Worm (Caenorhabditis elegans) whole organism, late embryonic: ENCODE measurements around the gene unc-103.
A peak's percentile ranks its signal among the peaks of the same experiment; 100 is the strongest.

Experiments
- C38D4.7 ChIP-seq: fragments of 200-800 bp; sonication (Bioruptor generic); optimal IDR thresholded peaks from 2 replicates; lab custom pipeline; 2018; ENCODE audit warnings: mild to moderate bottlenecking, missing genetic modification characterization, moderate library complexity, missing compliant biosample characterization
- K09A11.1 ChIP-seq: sonication (generic microtip); optimal IDR thresholded peaks from 2 replicates; lab custom pipeline; 2017; ENCODE audit warnings: antibody characterized with exemption, mild to moderate bottlenecking, missing genetic modification characterization, missing compliant biosample characterization; ENCODE audit not compliant: insufficient read depth
- T23F11.4 ChIP-seq: fragments of 200-800 bp; sonication (Bioruptor generic); optimal IDR thresholded peaks from 2 replicates; lab custom pipeline; 2018; ENCODE audit warnings: mild to moderate bottlenecking, missing genetic modification characterization, missing compliant biosample characterization
- Y22D7AL.16 ChIP-seq: sonication (generic microtip); optimal IDR thresholded peaks from 2 replicates; lab custom pipeline; 2016; ENCODE audit warnings: missing genetic modification characterization, missing compliant biosample characterization
- ama-1 ChIP-seq: fragments of 150-350 bp; optimal IDR thresholded peaks from 2 replicates; lab custom pipeline; 2014
- ceh-18 ChIP-seq: sonication (generic microtip); optimal IDR thresholded peaks from 2 replicates; lab custom pipeline; 2016; ENCODE audit warnings: missing genetic modification characterization, missing compliant biosample characterization
- ceh-2 ChIP-seq: sonication (generic microtip); optimal IDR thresholded peaks from 2 replicates; lab custom pipeline; 2016; ENCODE audit warnings: missing genotype, missing genetic modification characterization, missing compliant biosample characterization
- ceh-22 ChIP-seq: sonication (generic microtip); optimal IDR thresholded peaks from 2 replicates; lab custom pipeline; 2017; ENCODE audit warnings: missing biosample characterization, missing genetic modification characterization
- ceh-30 ChIP-seq: fragments of 150-350 bp; optimal IDR thresholded peaks from 2 replicates; lab custom pipeline; 2014; ENCODE audit warnings: missing biosample characterization, missing genetic modification characterization
- ceh-31 ChIP-seq: sonication (generic microtip); optimal IDR thresholded peaks from 2 replicates; lab custom pipeline; 2016; ENCODE audit warnings: missing genetic modification characterization, missing compliant biosample characterization
- ceh-6 ChIP-seq: fragments of 200-800 bp; sonication (Bioruptor generic); optimal IDR thresholded peaks from 2 replicates; lab custom pipeline; 2018; ENCODE audit warnings: mild to moderate bottlenecking, missing genetic modification characterization, missing compliant biosample characterization
- ceh-9 ChIP-seq: sonication (generic microtip); optimal IDR thresholded peaks from 2 replicates; lab custom pipeline; 2016; ENCODE audit warnings: mild to moderate bottlenecking, missing genetic modification characterization, inconsistent platforms, missing compliant biosample characterization
- dmd-4 ChIP-seq: sonication (generic microtip); optimal IDR thresholded peaks from 2 replicates; lab custom pipeline; 2016; ENCODE audit warnings: borderline replicate concordance, missing genetic modification characterization, missing compliant biosample characterization
- dve-1 ChIP-seq: sonication (generic microtip); optimal IDR thresholded peaks from 2 replicates; lab custom pipeline; 2017; ENCODE audit warnings: antibody characterized with exemption, mild to moderate bottlenecking, missing genetic modification characterization, missing compliant biosample characterization
- eyg-1 ChIP-seq: sonication (generic microtip); optimal IDR thresholded peaks from 2 replicates; lab custom pipeline; 2016; ENCODE audit warnings: missing genotype, missing genetic modification characterization, missing compliant biosample characterization
- hlh-13 ChIP-seq: fragments of 200-800 bp; sonication (Bioruptor generic); optimal IDR thresholded peaks from 2 replicates; lab custom pipeline; 2018; ENCODE audit warnings: mild to moderate bottlenecking, missing genetic modification characterization, missing compliant biosample characterization
- hlh-15 ChIP-seq: sonication (generic microtip); optimal IDR thresholded peaks from 2 replicates; lab custom pipeline; 2016; ENCODE audit warnings: missing genetic modification characterization, missing compliant biosample characterization
- hlh-30 ChIP-seq: sonication (generic microtip); optimal IDR thresholded peaks from 2 replicates; lab custom pipeline; 2017; ENCODE audit warnings: antibody characterized with exemption, missing genetic modification characterization, missing compliant biosample characterization; ENCODE audit not compliant: insufficient read depth
- madf-2 ChIP-seq: sonication (generic microtip); optimal IDR thresholded peaks from 2 replicates; lab custom pipeline; 2017; ENCODE audit warnings: missing genetic modification characterization, missing compliant biosample characterization
- mec-3 ChIP-seq: sonication (generic microtip); optimal IDR thresholded peaks from 2 replicates; lab custom pipeline; 2016; ENCODE audit warnings: borderline replicate concordance, missing genetic modification characterization, missing compliant biosample characterization
- nfya-1 ChIP-seq: sonication (generic microtip); optimal IDR thresholded peaks from 2 replicates; lab custom pipeline; 2017; ENCODE audit warnings: missing genetic modification characterization, mild to moderate bottlenecking, missing compliant biosample characterization, antibody characterized with exemption, moderate library complexity
- nhr-11 ChIP-seq: fragments of 150-350 bp; optimal IDR thresholded peaks from 2 replicates; lab custom pipeline; 2014; ENCODE audit warnings: missing biosample characterization, missing genetic modification characterization
- nhr-232 ChIP-seq: sonication (generic microtip); optimal IDR thresholded peaks from 2 replicates; lab custom pipeline; 2016; ENCODE audit warnings: missing genetic modification characterization, missing compliant biosample characterization
- npax-4 ChIP-seq: sonication (generic microtip); optimal IDR thresholded peaks from 2 replicates; lab custom pipeline; 2016; ENCODE audit warnings: missing genetic modification characterization, missing compliant biosample characterization
- pat-9 ChIP-seq: fragments of 200-800 bp; sonication (Bioruptor generic); optimal IDR thresholded peaks from 2 replicates; lab custom pipeline; 2018; ENCODE audit warnings: mild to moderate bottlenecking, missing genetic modification characterization, moderate library complexity, missing compliant biosample characterization
- pha-4 ChIP-seq: fragments of 150-350 bp; optimal IDR thresholded peaks from 2 replicates; lab custom pipeline; 2018; ENCODE audit warnings: missing biosample characterization, missing genetic modification reagents, missing genetic modification characterization
- pqm-1 ChIP-seq: sonication (generic microtip); optimal IDR thresholded peaks from 2 replicates; lab custom pipeline; 2016; ENCODE audit warnings: missing genetic modification characterization, missing compliant biosample characterization
- pros-1 ChIP-seq: fragments of 150-350 bp; optimal IDR thresholded peaks from 2 replicates; lab custom pipeline; 2014; ENCODE audit warnings: missing biosample characterization, missing genetic modification reagents, missing genetic modification characterization
- ref-2 ChIP-seq: sonication (generic microtip); optimal IDR thresholded peaks from 2 replicates; lab custom pipeline; 2016; ENCODE audit warnings: missing genetic modification characterization, missing compliant biosample characterization
- unc-55 ChIP-seq: sonication (generic microtip); optimal IDR thresholded peaks from 2 replicates; lab custom pipeline; 2017; ENCODE audit warnings: missing biosample characterization, missing genetic modification reagents, missing genetic modification characterization
- zip-5 ChIP-seq: sonication (generic microtip); optimal IDR thresholded peaks from 2 replicates; lab custom pipeline; 2016; ENCODE audit warnings: missing genetic modification characterization, missing compliant biosample characterization

Gene unc-103

DNA sequence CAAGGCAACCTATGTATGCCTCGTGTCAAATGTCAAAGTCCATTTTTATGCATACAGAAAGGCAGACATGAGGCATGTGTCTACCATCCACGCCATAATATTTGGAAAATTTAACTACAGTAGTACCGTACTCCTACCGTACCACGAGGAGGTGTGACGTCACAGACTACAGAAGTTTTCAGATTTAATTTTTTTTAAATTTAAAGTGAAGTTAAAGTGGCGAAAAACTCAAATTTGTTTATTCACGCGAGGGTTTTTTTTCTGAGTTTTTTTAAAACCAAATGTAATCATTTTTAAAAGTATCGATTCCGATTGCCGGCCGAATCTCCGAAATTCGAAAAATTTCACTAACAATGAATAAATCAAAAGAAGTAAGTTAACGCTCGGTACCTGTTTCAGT is 24.4 kb upstream of the unc-103 start, which contains the start of gene C03C10.2:
TSS of gene C03C10.2 (plus strand) at position 301 of the 400 bp plus-strand sequence.
- TF ChIP-seq ceh-22 (tag; lab: Kevin White, UChicago) (no peak), T23F11.4 (GFP tag; lab: Kevin White, UChicago) (no peak)

ce11 chrIII:4092020-4092419 is 23.2 kb upstream of the unc-103 start, which contains the start of gene C03C10.5:
C03C10.5 (minus strand) TSS chrIII:4092120.
- TF ChIP-seq ref-2, result no peak
- no peak for TF ChIP-seq pqm-1 (tag; lab: Kevin White, UChicago)
- TF ChIP-seq ceh-30 (tag; lab: Kevin White, UChicago), result no peak
- no peak for TF ChIP-seq ceh-18 (tag; lab: Kevin White, UChicago)
- TF ChIP-seq hlh-30, result no peak
- no peak for TF ChIP-seq npax-4 (tag; lab: Kevin White, UChicago)
- no peak for TF ChIP-seq madf-2
- TF ChIP-seq C38D4.7 (GFP tag; lab: Kevin White, UChicago), result no peak
- no peak for TF ChIP-seq mec-3
- no peak for TF ChIP-seq hlh-13
- TF ChIP-seq dve-1 (tag; lab: Kevin White, UChicago), result no peak
- TF ChIP-seq T23F11.4 (GFP tag; lab: Kevin White, UChicago), result no peak
- TF ChIP-seq dmd-4, result no peak
- TF ChIP-seq unc-55 (GFP tag; lab: Kevin White, UChicago), result no peak
- no peak for TF ChIP-seq nhr-232 (tag; lab: Kevin White, UChicago)
- no peak for TF ChIP-seq ceh-31 (tag; lab: Kevin White, UChicago)

DNA sequence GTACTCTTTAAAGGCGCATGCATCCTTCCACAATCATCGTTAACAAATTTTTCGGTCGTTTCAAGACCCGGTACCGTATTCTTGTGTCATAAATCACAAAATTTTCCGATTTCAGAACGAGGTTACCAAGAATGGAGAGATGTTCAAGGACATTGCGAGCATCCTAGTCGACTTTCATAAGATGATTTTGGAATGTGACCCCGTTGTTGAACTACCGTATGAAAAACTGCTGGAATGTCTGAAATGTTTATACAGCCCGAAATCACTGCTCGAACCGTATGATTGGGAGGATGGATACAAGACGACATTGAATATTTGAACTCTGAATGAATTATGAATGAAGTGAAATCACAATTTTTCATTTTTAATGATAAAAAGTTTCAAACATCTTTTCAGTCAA is 22.2 kb upstream of the unc-103 start:
- TF ChIP-seq madf-2 (no peak), ceh-18 (tag; lab: Kevin White, UChicago) (no peak), K09A11.1 (tag; lab: Kevin White, UChicago) (no peak), pros-1 (tag; lab: Kevin White, UChicago) (no peak), ceh-2 (tag; lab: Kevin White, UChicago) (no peak), eyg-1 (tag; lab: Kevin White, UChicago) (no peak), pha-4 (tag; lab: Kevin White, UChicago) (no peak), hlh-13 (no peak), T23F11.4 (GFP tag; lab: Kevin White, UChicago) (no peak), ama-1 (lab: Kevin White, UChicago) (no peak)

- TF ChIP-seq pat-9 (tag; lab: Kevin White, UChicago) (peak; percentile 16), nfya-1 (tag; lab: Kevin White, UChicago) (no peak)
- TF ChIP-seq, all 69 proteins: peak for 1
Observed at ce11 chrIII:4094681-4095080, 20.5 kb upstream of the unc-103 start, which contains the start of gene rnr-2. rnr-2 (minus strand) TSS chrIII:4094921.

DNA sequence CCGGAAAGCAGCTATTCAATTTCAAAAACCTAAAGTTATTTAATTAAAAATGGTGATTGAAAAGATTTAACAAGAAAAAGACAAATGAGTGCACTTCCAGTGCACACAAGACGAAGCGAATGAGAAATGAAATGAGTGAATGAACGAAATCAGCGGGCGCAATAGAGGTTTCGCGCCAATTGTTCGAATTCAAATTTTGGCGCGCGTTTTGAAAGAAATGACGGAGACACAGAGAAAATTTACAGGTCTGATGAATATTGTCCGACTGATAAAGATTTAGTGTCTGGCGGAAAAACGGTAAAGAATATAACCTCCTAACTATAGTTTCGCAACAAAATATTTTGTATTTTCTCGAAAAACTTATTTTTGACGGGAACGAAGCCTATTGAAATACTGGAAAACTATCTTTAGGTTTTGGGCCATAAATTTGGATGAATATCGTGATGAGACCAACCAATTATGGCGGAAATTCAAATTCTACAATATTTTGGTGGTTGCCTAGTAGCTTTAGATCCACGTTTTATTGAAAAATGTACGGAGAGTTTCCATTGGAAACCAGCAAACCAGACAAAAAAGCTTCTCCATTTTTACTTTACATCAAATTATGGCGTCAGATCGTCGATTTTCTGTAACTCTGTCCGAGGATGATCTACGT is 19.6 kb upstream of the unc-103 start, which contains the start of gene C03C10.7:
TSS of gene C03C10.7 (plus strand) at position 605 of the 655 bp plus-strand sequence.
- no peak for TF ChIP-seq pha-4 (tag; lab: Kevin White, UChicago)
- TF ChIP-seq hlh-15 (tag; lab: Kevin White, UChicago), result no peak
- TF ChIP-seq T23F11.4 (GFP tag; lab: Kevin White, UChicago), result no peak
- TF ChIP-seq ceh-6, result no peak
- TF ChIP-seq hlh-13, result no peak
- no peak for TF ChIP-seq ceh-9 (tag; lab: Kevin White, UChicago)
- TF ChIP-seq nhr-11 (tag; lab: Kevin White, UChicago), result no peak

DNA sequence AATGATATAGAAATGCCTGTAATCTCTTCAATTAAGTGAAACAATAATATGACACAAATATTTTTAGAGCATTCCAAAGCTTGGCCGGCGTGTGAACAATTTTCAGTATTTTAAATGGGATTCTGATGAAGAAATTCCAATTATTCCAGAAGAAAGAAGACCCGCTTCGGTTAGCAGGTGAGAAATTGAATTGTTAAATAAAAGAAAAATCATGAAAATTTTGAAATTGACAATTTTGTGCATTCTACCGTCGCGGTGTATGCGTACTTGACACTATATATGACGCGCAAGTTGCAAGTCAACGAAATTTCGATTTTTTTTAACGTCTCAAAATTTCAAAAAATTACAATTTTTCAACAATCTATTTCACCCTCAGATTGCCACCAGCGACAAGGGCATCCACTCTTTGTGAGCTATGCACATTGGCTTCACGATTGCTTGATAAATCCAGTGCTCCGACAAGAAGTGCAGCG is 18.8 kb upstream of the unc-103 start:
- TF ChIP-seq Y22D7AL.16 (tag; lab: Kevin White, UChicago) (no peak), zip-5 (no peak), K09A11.1 (tag; lab: Kevin White, UChicago) (no peak)
